Fruit fly (Drosophila melanogaster): ENCODE data around the gene CG42376.

CG42376 gene

dm6 chrX:294839-295238 is 40.2 kb downstream of the CG42376 start, which contains the start of gene CG13375:
CG13375 (minus strand) TSS chrX:294962.
- TF ChIP-seq CG8478 (optimal IDR thresholded peaks at IDR 0.05) (no peak), CTCF (optimal IDR thresholded peaks at IDR 0.05) (no peak)
